Worm (Caenorhabditis elegans) whole organism, L1 larva: ENCODE measurements around the gene col-68.

Experiments
- ama-1 ChIP-seq: fragments of 150-350 bp; optimal IDR thresholded peaks from 2 replicates; lab custom pipeline; 2014
- fkh-8 ChIP-seq: sonication (generic microtip); optimal IDR thresholded peaks from 2 replicates; lab custom pipeline; 2016; ENCODE audit warnings: mild to moderate bottlenecking, missing genetic modification characterization, missing compliant biosample characterization
- zag-1 ChIP-seq: fragments of 150-350 bp; optimal IDR thresholded peaks from 2 replicates; lab custom pipeline; 2014; ENCODE audit warnings: missing biosample characterization, missing genetic modification characterization
- ztf-4 ChIP-seq: fragments of 150-350 bp; optimal IDR thresholded peaks from 2 replicates; lab custom pipeline; 2014; ENCODE audit warnings: missing biosample characterization, missing genetic modification characterization

DNA sequence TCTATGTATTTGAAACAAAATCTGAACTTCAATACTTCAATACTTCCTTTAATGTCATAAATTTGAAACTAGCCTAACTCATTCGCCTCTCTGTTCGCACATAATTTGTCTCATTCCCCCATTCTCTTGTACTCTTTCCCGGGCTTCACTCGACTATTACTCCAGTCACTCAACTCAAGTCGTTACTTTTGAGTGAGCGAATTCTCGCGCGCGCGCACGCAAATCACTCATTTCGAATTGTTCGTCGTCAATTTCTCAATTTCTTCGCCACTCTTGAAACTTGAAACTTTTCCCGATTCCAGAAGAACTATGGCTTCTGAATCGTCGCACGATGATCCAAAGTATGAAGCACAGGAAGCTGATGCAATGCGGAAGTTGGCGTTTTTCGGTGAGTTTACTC is at the start of gene col-68:
- no peak for TF ChIP-seq zag-1 (tag; lab: Kevin White, UChicago)
- TF ChIP-seq ztf-4 (tag; lab: Kevin White, UChicago): no peak
- TF ChIP-seq fkh-8 (tag; lab: Kevin White, UChicago): no peak
- TF ChIP-seq ama-1: no peak
